Worm (Caenorhabditis elegans) whole organism, L4 larva: ENCODE results near the gene W03H9.1.

Experiments
- F26F4.8 ChIP-seq: fragments of 200-800 bp; sonication (Bioruptor generic); conservative IDR thresholded peaks from 2 replicates; pipeline ENCODE4 v1.3.6; 2022; ENCODE audit warnings: missing genetic modification characterization, missing compliant biosample characterization
- F37D6.2 ChIP-seq: sonication (generic microtip); optimal IDR thresholded peaks from 2 replicates; lab custom pipeline; 2016; ENCODE audit warnings: mild to moderate bottlenecking, missing genetic modification characterization, missing compliant biosample characterization
- F44E2.7 ChIP-seq: fragments of 200-800 bp; sonication (Bioruptor generic); IDR thresholded peaks from 2 replicates; pipeline ENCODE4 v2.1.2; 2022; ENCODE audit warnings: missing genetic modification characterization, missing compliant biosample characterization
- F49E8.2 ChIP-seq: sonication (generic microtip); optimal IDR thresholded peaks from 2 replicates; lab custom pipeline; 2016; ENCODE audit warnings: missing compliant biosample characterization, mild to moderate bottlenecking, missing genetic modification characterization, borderline replicate concordance
- R02D3.7 ChIP-seq: fragments of 150-350 bp; sonication (generic microtip); optimal IDR thresholded peaks from 3 replicates; lab custom pipeline; 2014; ENCODE audit warnings: missing biosample characterization, missing genetic modification characterization
- T20F7.1 ChIP-seq: fragments of 200-800 bp; sonication (Bioruptor generic); optimal IDR thresholded peaks from 2 replicates; lab custom pipeline; 2018; ENCODE audit warnings: mild to moderate bottlenecking, missing genetic modification characterization, missing compliant biosample characterization
- Y105C5A.15 ChIP-seq: fragments of 200-800 bp; sonication (Bioruptor generic); IDR thresholded peaks from 2 replicates; pipeline ENCODE4 v1.3.6; 2022; ENCODE audit warnings: missing genetic modification characterization, missing compliant biosample characterization
- Y48G9A.11 ChIP-seq: fragments of 200-800 bp; sonication (Bioruptor generic); IDR thresholded peaks from 2 replicates; pipeline ENCODE4 v1.3.6; 2022; ENCODE audit warnings: missing genetic modification reagents, missing genetic modification characterization, missing compliant biosample characterization
- Y75B8A.6 ChIP-seq: fragments of 200-800 bp; sonication (Bioruptor generic); IDR thresholded peaks from 2 replicates; pipeline ENCODE4 v1.3.6; 2022; ENCODE audit warnings: missing genetic modification reagents, missing genetic modification characterization, missing compliant biosample characterization
- ZK337.2 ChIP-seq: fragments of 200-800 bp; sonication (Bioruptor generic); IDR thresholded peaks from 2 replicates; pipeline ENCODE4 v1.3.6; 2022; ENCODE audit warnings: missing genetic modification reagents, missing genetic modification characterization, missing compliant biosample characterization
- arid-1 ChIP-seq: fragments of 200-800 bp; sonication (Bioruptor generic); conservative IDR thresholded peaks from 2 replicates; pipeline ENCODE4 v1.3.6; 2022; ENCODE audit warnings: missing genetic modification reagents, missing genetic modification characterization, missing compliant biosample characterization
- attf-4 ChIP-seq: sonication (generic microtip); optimal IDR thresholded peaks from 3 replicates; lab custom pipeline; 2017; ENCODE audit warnings: missing biosample characterization, missing genetic modification characterization
- ceh-20 ChIP-seq: fragments of 200-800 bp; sonication (Bioruptor generic); IDR thresholded peaks from 2 replicates; pipeline ENCODE4 v1.3.6; 2022; ENCODE audit warnings: missing genetic modification reagents, missing genetic modification characterization, missing compliant biosample characterization
- ceh-82 ChIP-seq: sonication (generic microtip); optimal IDR thresholded peaks from 2 replicates; lab custom pipeline; 2017; ENCODE audit warnings: missing biosample characterization, missing genetic modification characterization
- cey-2 ChIP-seq: sonication (generic microtip); optimal IDR thresholded peaks from 3 replicates; lab custom pipeline; 2017; ENCODE audit warnings: missing genetic modification characterization, mild to moderate bottlenecking, missing compliant biosample characterization, antibody characterized with exemption, borderline replicate concordance; ENCODE audit not compliant: insufficient read depth
- daf-12 ChIP-seq: fragments of 150-350 bp; optimal IDR thresholded peaks from 2 replicates; lab custom pipeline; 2014; ENCODE audit warnings: missing biosample characterization, missing genetic modification reagents, missing genetic modification characterization
- daf-16 ChIP-seq, 3 experiments: sonication (generic microtip); optimal IDR thresholded peaks; 2 replicates each; lab custom pipeline; 2016 to 2017; ENCODE audit warnings: missing genetic modification characterization in 3 of 3, missing genetic modification reagents in 3 of 3, mild to moderate bottlenecking in 2 of 3, missing compliant biosample characterization in 2 of 3, missing biosample characterization in 1 of 3, moderate library complexity in 1 of 3
- daf-8 ChIP-seq: fragments of 200-800 bp; sonication (Bioruptor generic); IDR thresholded peaks from 2 replicates; pipeline ENCODE4 v1.3.6; 2022; ENCODE audit warnings: missing genetic modification characterization, missing compliant biosample characterization
- duxl-1 ChIP-seq: sonication (generic microtip); optimal IDR thresholded peaks from 2 replicates; lab custom pipeline; 2016; ENCODE audit warnings: mild to moderate bottlenecking, missing genetic modification characterization, moderate library complexity, missing compliant biosample characterization; ENCODE audit not compliant: poor library complexity
- dve-1 ChIP-seq: sonication (generic microtip); optimal IDR thresholded peaks from 2 replicates; lab custom pipeline; 2017; ENCODE audit warnings: antibody characterized with exemption, mild to moderate bottlenecking, missing genetic modification characterization, missing compliant biosample characterization; ENCODE audit not compliant: insufficient read depth
- egl-43 ChIP-seq: fragments of 200-800 bp; sonication (Bioruptor generic); IDR thresholded peaks from 2 replicates; pipeline ENCODE4 v1.3.6; 2022; ENCODE audit warnings: missing genetic modification reagents, missing genetic modification characterization, missing compliant biosample characterization
- fos-1 ChIP-seq: fragments of 150-350 bp; optimal IDR thresholded peaks from 2 replicates; lab custom pipeline; 2014; ENCODE audit warnings: missing biosample characterization, missing genetic modification characterization
- gei-8 ChIP-seq: fragments of 200-800 bp; sonication (Bioruptor generic); optimal IDR thresholded peaks from 2 replicates; lab custom pipeline; 2018; ENCODE audit warnings: mild to moderate bottlenecking, missing genetic modification characterization, missing compliant biosample characterization
- hlh-30 ChIP-seq: sonication (generic microtip); optimal IDR thresholded peaks from 2 replicates; lab custom pipeline; 2017; ENCODE audit warnings: antibody characterized with exemption, mild to moderate bottlenecking, missing genetic modification characterization, missing compliant biosample characterization; ENCODE audit not compliant: insufficient read depth
- lin-15B ChIP-seq: fragments of 150-350 bp; sonication (generic microtip); optimal IDR thresholded peaks from 3 replicates; lab custom pipeline; 2014; ENCODE audit warnings: missing biosample characterization, missing genetic modification characterization
- lin-38 ChIP-seq: fragments of 200-800 bp; sonication (Bioruptor generic); IDR thresholded peaks from 2 replicates; pipeline ENCODE4 v1.3.6; 2022; ENCODE audit warnings: missing genetic modification reagents, missing genetic modification characterization, missing compliant biosample characterization
- lin-39 ChIP-seq: fragments of 150-350 bp; optimal IDR thresholded peaks from 2 replicates; lab custom pipeline; 2014; ENCODE audit warnings: missing biosample characterization, missing genetic modification reagents, missing genetic modification characterization
- lir-3 ChIP-seq: sonication (generic microtip); optimal IDR thresholded peaks from 2 replicates; lab custom pipeline; 2016; ENCODE audit warnings: mild to moderate bottlenecking, missing genetic modification characterization, missing compliant biosample characterization
- lsy-2 ChIP-seq, 2 experiments: fragments of 150-350 bp in 1 of 2; sonication (generic microtip) in 1 of 2; optimal IDR thresholded peaks; 2 replicates each; lab custom pipeline; 2014 to 2017; ENCODE audit warnings: missing biosample characterization in 2 of 2, missing genetic modification characterization in 2 of 2
- madf-5 ChIP-seq, 2 experiments: fragments of 200-800 bp; sonication (Bioruptor generic); IDR thresholded peaks; 2 replicates each; pipeline ENCODE4 v1.3.6; 2022; ENCODE audit warnings: missing compliant biosample characterization in 2 of 2, missing genetic modification characterization in 2 of 2
- madf-9 ChIP-seq: fragments of 200-800 bp; sonication (Bioruptor generic); conservative IDR thresholded peaks from 2 replicates; pipeline ENCODE4 v1.3.6; 2022; ENCODE audit warnings: missing genetic modification reagents, missing genetic modification characterization, missing compliant biosample characterization
- mdl-1 ChIP-seq, 2 experiments: fragments of 150-350 bp in 1 of 2; sonication (generic microtip) in 1 of 2; optimal IDR thresholded peaks; 2 replicates each; lab custom pipeline; 2014 to 2017; ENCODE audit warnings: missing biosample characterization in 2 of 2, missing genetic modification characterization in 2 of 2
- mdt-29 ChIP-seq: fragments of 200-800 bp; sonication (Bioruptor generic); IDR thresholded peaks from 2 replicates; pipeline ENCODE4 v1.3.6; 2022; ENCODE audit warnings: missing genetic modification reagents, missing genetic modification characterization, missing compliant biosample characterization
- mes-2 ChIP-seq: sonication (generic microtip); optimal IDR thresholded peaks from 2 replicates; lab custom pipeline; 2016; ENCODE audit warnings: missing genotype, mild to moderate bottlenecking, missing genetic modification characterization, missing compliant biosample characterization; ENCODE audit not compliant: poor library complexity, severe bottlenecking
- mxl-2 ChIP-seq: fragments of 200-800 bp; sonication (Bioruptor generic); conservative IDR thresholded peaks from 2 replicates; pipeline ENCODE4 v1.3.6; 2022; ENCODE audit warnings: missing genetic modification reagents, missing genetic modification characterization, missing compliant biosample characterization
- mxl-3 ChIP-seq: fragments of 200-800 bp; sonication (Bioruptor generic); optimal IDR thresholded peaks from 2 replicates; lab custom pipeline; 2018; ENCODE audit warnings: mild to moderate bottlenecking, missing genetic modification characterization, missing compliant biosample characterization
- nhr-25 ChIP-seq: sonication (generic microtip); optimal IDR thresholded peaks from 2 replicates; lab custom pipeline; 2017; ENCODE audit warnings: missing genetic modification characterization, mild to moderate bottlenecking, missing compliant biosample characterization, antibody characterized with exemption, moderate library complexity, borderline replicate concordance; ENCODE audit not compliant: insufficient read depth
- nhr-28 ChIP-seq: fragments of 150-350 bp; optimal IDR thresholded peaks from 2 replicates; lab custom pipeline; 2014; ENCODE audit warnings: missing biosample characterization, missing genetic modification characterization
- nhr-6 ChIP-seq: fragments of 150-350 bp; optimal IDR thresholded peaks from 2 replicates; lab custom pipeline; 2014; ENCODE audit warnings: missing biosample characterization, missing genetic modification characterization
- nhr-76 ChIP-seq: fragments of 150-350 bp; optimal IDR thresholded peaks from 2 replicates; lab custom pipeline; 2014; ENCODE audit warnings: missing biosample characterization, missing genetic modification characterization
- pqm-1 ChIP-seq: sonication (generic microtip); optimal IDR thresholded peaks from 2 replicates; lab custom pipeline; 2017; ENCODE audit warnings: missing biosample characterization, missing genetic modification characterization
- snpc-4 ChIP-seq: fragments of 150-350 bp; optimal IDR thresholded peaks from 2 replicates; lab custom pipeline; 2014; ENCODE audit warnings: missing biosample characterization, missing genetic modification characterization
- spr-1 ChIP-seq: sonication (generic microtip); optimal IDR thresholded peaks from 2 replicates; lab custom pipeline; 2016; ENCODE audit warnings: mild to moderate bottlenecking, missing genetic modification characterization, missing compliant biosample characterization
- spr-3 ChIP-seq: fragments of 200-800 bp; sonication (Bioruptor generic); optimal IDR thresholded peaks from 2 replicates; lab custom pipeline; 2018; ENCODE audit warnings: mild to moderate bottlenecking, missing genetic modification characterization, missing compliant biosample characterization
- unc-62 ChIP-seq, 3 experiments: fragments of 150-350 bp in 1 of 3; sonication (generic microtip); optimal IDR thresholded peaks in 2 of 3; peaks in 1 of 3; 1 replicate in 1 of 3; 2 replicates in 2 of 3; lab custom pipeline; 2014 to 2017; ENCODE audit warnings: missing biosample characterization in 3 of 3, missing genetic modification characterization in 3 of 3, missing genetic modification reagents in 3 of 3, missing genotype in 1 of 3
- zag-1 ChIP-seq: fragments of 150-350 bp; optimal IDR thresholded peaks from 2 replicates; lab custom pipeline; 2014; ENCODE audit warnings: missing biosample characterization, missing genetic modification characterization
- zfp-3 ChIP-seq: fragments of 200-800 bp; sonication (Bioruptor generic); conservative IDR thresholded peaks from 2 replicates; pipeline ENCODE4 v1.3.6; 2022; ENCODE audit warnings: missing genetic modification reagents, missing genetic modification characterization, missing compliant biosample characterization
- zip-2 ChIP-seq: fragments of 150-350 bp; optimal IDR thresholded peaks from 2 replicates; lab custom pipeline; 2014; ENCODE audit warnings: missing biosample characterization, missing genetic modification characterization
- ztf-7 ChIP-seq: fragments of 150-350 bp; optimal IDR thresholded peaks from 2 replicates; lab custom pipeline; 2014; ENCODE audit warnings: missing biosample characterization, missing genetic modification characterization

Gene W03H9.1

ce11 chrII:14154357-14154756, 4.4 kb upstream of the W03H9.1 start, which contains the start of gene Y48B6A.1 (continued):
- no peak for TF ChIP-seq zag-1 (tag; lab: Kevin White, UChicago)
- no peak for TF ChIP-seq lin-39 (tag; lab: Kevin White, UChicago)
- TF ChIP-seq nhr-28 (tag; lab: Kevin White, UChicago), result peak; percentile 93
- no peak for TF ChIP-seq daf-8 (GFP tag; lab: Robert Waterston, UW)
- no peak for TF ChIP-seq daf-12
- peak; percentile 58 for TF ChIP-seq F49E8.2
- TF ChIP-seq Y75B8A.6 (GFP tag; lab: Robert Waterston, UW), result no peak
- peak; percentile 95 to 99 for TF ChIP-seq lsy-2 (tag; optimal IDR thresholded peaks at IDR 0.05; lab: Kevin White, UChicago)
- peak; percentile 99 for TF ChIP-seq mes-2
- TF ChIP-seq snpc-4 (tag; lab: Kevin White, UChicago), result peak; percentile 59
- TF ChIP-seq nhr-6 (tag; lab: Kevin White, UChicago), result peak; percentile 86
- peak; percentile 50 to 62; a peak in 1 of 4 replicates for TF ChIP-seq madf-5 (GFP tag; IDR thresholded peaks at IDR 0.05; lab: Robert Waterston, UW)
- no peak for TF ChIP-seq unc-62 (GFP tag; optimal IDR thresholded peaks at IDR 0.05 in 1 of 2; lab: Kevin White, UChicago)
- no peak for TF ChIP-seq unc-62 (tag; optimal IDR thresholded peaks at IDR 0.05; lab: Kevin White, UChicago)
- TF ChIP-seq lin-38 (GFP tag; lab: Robert Waterston, UW), result peak; percentile 99
- peak; percentile 70 for TF ChIP-seq F37D6.2 (tag; lab: Kevin White, UChicago)
- 0 out of 2 replicates have a peak, but pooled peaks have one; percentile 42 for TF ChIP-seq mxl-2 (GFP tag; lab: Robert Waterston, UW)
- TF ChIP-seq F26F4.8, result no peak
- TF ChIP-seq spr-3 (GFP tag; lab: Kevin White, UChicago), result peak; percentile 4
- TF ChIP-seq madf-9 (GFP tag; lab: Robert Waterston, UW), result peak; percentile 87
- TF ChIP-seq pqm-1 (tag; lab: Kevin White, UChicago), result peak; percentile 75
- peak; percentile 42 for TF ChIP-seq zip-2 (tag; lab: Kevin White, UChicago)
- no peak for TF ChIP-seq gei-8 (GFP tag; lab: Kevin White, UChicago)
- TF ChIP-seq mxl-3 (GFP tag; lab: Kevin White, UChicago), result peak; percentile 87
- TF ChIP-seq egl-43 (GFP tag; lab: Robert Waterston, UW), result 0 out of 2 replicates have a peak, but pooled peaks have one; percentile 64
- TF ChIP-seq fos-1 (tag; lab: Kevin White, UChicago), result no peak
- peak; percentile 83 for TF ChIP-seq hlh-30 (tag; lab: Kevin White, UChicago)
- TF ChIP-seq spr-1 (tag; lab: Kevin White, UChicago), result peak; percentile 71
- no peak for TF ChIP-seq R02D3.7 (tag; lab: Kevin White, UChicago)
- TF ChIP-seq mdl-1 (tag; optimal IDR thresholded peaks at IDR 0.05; lab: Kevin White, UChicago), result peak in 1 of 2 experiments; percentile 52
- peak; percentile 58 for TF ChIP-seq ztf-7 (tag; lab: Kevin White, UChicago)
- no peak for TF ChIP-seq F44E2.7 (GFP tag; lab: Robert Waterston, UW)
- TF ChIP-seq lir-3 (tag; lab: Kevin White, UChicago), result no peak
- TF ChIP-seq ceh-20, result peak; percentile 71
- peak; percentile 88 for TF ChIP-seq lin-15B (tag; lab: Kevin White, UChicago)
- peak; percentile 90 for TF ChIP-seq arid-1
- peak; percentile 68 for TF ChIP-seq mdt-29 (GFP tag; lab: Robert Waterston, UW)
- no peak for TF ChIP-seq attf-4
- no peak for TF ChIP-seq Y105C5A.15
- no peak for TF ChIP-seq nhr-76
- TF ChIP-seq ZK337.2 (GFP tag; lab: Robert Waterston, UW), result peak; percentile 97
- TF ChIP-seq T20F7.1 (GFP tag; lab: Kevin White, UChicago), result no peak
- peak; percentile 84 for TF ChIP-seq zfp-3 (GFP tag; lab: Robert Waterston, UW)
- peak; percentile 94 for TF ChIP-seq dve-1
- peak; percentile 88 for TF ChIP-seq duxl-1 (tag; lab: Kevin White, UChicago)
- TF ChIP-seq nhr-25, result peak; percentile 77
- no peak for TF ChIP-seq cey-2
- TF ChIP-seq Y48G9A.11 (GFP tag; lab: Robert Waterston, UW), result peak; percentile 59; the same call in 1 of the 2 replicates
- peak in 1 of 2 experiments; percentile 16 for TF ChIP-seq daf-16 (GFP tag; optimal IDR thresholded peaks at IDR 0.05; lab: Kevin White, UChicago)
- TF ChIP-seq daf-16 (tag; optimal IDR thresholded peaks at IDR 0.05; lab: Kevin White, UChicago), result peak; percentile 74
- TF ChIP-seq ceh-82, result no peak
